Worm (Caenorhabditis elegans): ENCODE measurements around the gene dpy-13.

The dpy-13 gene

DNA sequence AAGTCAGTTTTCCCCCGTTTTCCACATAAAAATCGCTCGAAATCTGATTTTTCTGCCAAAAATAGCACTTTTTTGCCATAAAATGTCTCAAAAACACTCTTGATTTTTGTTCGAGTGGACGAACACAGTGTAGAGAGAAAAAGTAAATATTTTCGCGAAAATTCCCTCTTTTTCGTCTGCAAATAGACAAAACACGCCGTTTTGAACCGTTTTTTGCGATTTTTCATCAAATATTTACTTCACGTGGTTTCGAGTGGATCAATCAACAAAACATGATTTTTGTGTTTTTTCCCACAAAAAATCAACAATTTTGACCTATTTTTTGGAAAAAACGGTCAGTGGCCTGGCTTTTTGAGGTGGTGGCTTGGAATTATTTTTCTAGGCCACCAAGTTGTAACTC, 26.3 kb upstream of the dpy-13 start:
- no peak for TF ChIP-seq snpc-4 (tag; optimal IDR thresholded peaks at IDR 0.05)
- no peak for TF ChIP-seq crh-2 (tag; optimal IDR thresholded peaks at IDR 0.05)
- TF ChIP-seq sem-4 (tag; optimal IDR thresholded peaks at IDR 0.05), result no peak
- TF ChIP-seq R02D3.7 (tag; optimal IDR thresholded peaks at IDR 0.05), result no peak
- TF ChIP-seq nhr-23 (tag; optimal IDR thresholded peaks at IDR 0.05), result no peak
- TF ChIP-seq peb-1 (tag; optimal IDR thresholded peaks at IDR 0.05), result no peak

DNA sequence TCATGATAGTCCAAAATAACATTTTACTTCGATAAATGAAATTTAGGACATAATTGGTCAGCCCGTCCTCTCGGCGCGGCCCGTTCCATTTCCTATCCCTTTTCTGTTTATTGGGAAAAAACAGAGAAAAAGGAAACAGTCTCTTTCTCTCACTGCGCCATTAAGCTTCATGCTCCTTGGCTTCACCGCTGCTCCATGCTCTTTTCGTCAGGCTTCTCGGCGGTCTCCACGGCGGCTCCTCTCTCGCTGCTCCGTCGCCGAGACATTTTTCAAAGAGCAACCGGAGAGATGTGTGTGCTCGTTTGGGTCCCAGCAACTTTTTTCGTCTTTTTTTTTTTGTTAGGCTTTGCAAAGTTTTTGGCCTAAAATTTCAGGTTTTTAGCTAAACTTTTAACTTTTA, 24.5 kb upstream of the dpy-13 start:
- TF ChIP-seq sma-9 (GFP tag; optimal IDR thresholded peaks at IDR 0.05), result peak; percentile 36
- TF ChIP-seq sma-9 (tag; optimal IDR thresholded peaks at IDR 0.05), result no peak
- TF ChIP-seq mdl-1 (tag; optimal IDR thresholded peaks at IDR 0.05), result peak; percentile 56 to 67
- peak; percentile 40 for TF ChIP-seq C34F6.9 (tag; optimal IDR thresholded peaks at IDR 0.05)
- no peak for TF ChIP-seq skn-1 (tag; optimal IDR thresholded peaks at IDR 0.05)
- peak; percentile 29 for TF ChIP-seq zag-1 (tag; optimal IDR thresholded peaks at IDR 0.05)

- TF ChIP-seq unc-55 (GFP tag; optimal IDR thresholded peaks at IDR 0.05) (no peak), alr-1 (tag; optimal IDR thresholded peaks at IDR 0.05) (no peak), nhr-77 (tag; optimal IDR thresholded peaks at IDR 0.05) (no peak), lin-39 (tag; optimal IDR thresholded peaks at IDR 0.05) (no peak), C34F6.9 (tag; optimal IDR thresholded peaks at IDR 0.05) (no peak), ZK546.5 (tag; optimal IDR thresholded peaks at IDR 0.05) (no peak), mdl-1 (tag; optimal IDR thresholded peaks at IDR 0.05) (no peak), ztf-1 (GFP tag; conservative IDR thresholded peaks at IDR 0.05) (no peak), ztf-4 (tag; optimal IDR thresholded peaks at IDR 0.05) (no peak), sem-4 (tag; optimal IDR thresholded peaks at IDR 0.05) (no peak), snpc-4 (tag; optimal IDR thresholded peaks at IDR 0.05) (no peak), sma-9 (GFP tag; optimal IDR thresholded peaks at IDR 0.05) (peak; percentile 45), sma-9 (tag; optimal IDR thresholded peaks at IDR 0.05) (no peak), mbf-1 (tag; optimal IDR thresholded peaks at IDR 0.05) (no peak), ama-1 (optimal IDR thresholded peaks at IDR 0.05) (peak; percentile 1), Y55F3AM.14 (GFP tag; optimal IDR thresholded peaks at IDR 0.05) (no peak), egl-27 (tag; optimal IDR thresholded peaks at IDR 0.05) (no peak), crh-2 (tag; optimal IDR thresholded peaks at IDR 0.05) (no peak), mab-5 (tag; optimal IDR thresholded peaks at IDR 0.05) (no peak), nhr-6 (tag; optimal IDR thresholded peaks at IDR 0.05) (no peak), F13H6.1 (tag; optimal IDR thresholded peaks at IDR 0.05) (no peak), fos-1 (tag; optimal IDR thresholded peaks at IDR 0.05) (peak; percentile 64), gmeb-1 (tag; optimal IDR thresholded peaks at IDR 0.05) (no peak), dmd-4 (tag; optimal IDR thresholded peaks at IDR 0.05) (no peak)
Observed at ce11 chrIV:4212733-4213132, 22.7 kb upstream of the dpy-13 start.

- TF ChIP-seq skn-1 (tag; optimal IDR thresholded peaks at IDR 0.05) (peak; percentile 100), F13H6.1 (tag; optimal IDR thresholded peaks at IDR 0.05) (peak; percentile 55), lin-39 (tag; optimal IDR thresholded peaks at IDR 0.05) (no peak), sma-9 (GFP tag; optimal IDR thresholded peaks at IDR 0.05) (peak; percentile 76), sma-9 (tag; optimal IDR thresholded peaks at IDR 0.05) (no peak), lsy-2 (tag; optimal IDR thresholded peaks at IDR 0.05) (peak; percentile 36 to 78), lin-11 (tag; optimal IDR thresholded peaks at IDR 0.05) (no peak), gmeb-1 (tag; optimal IDR thresholded peaks at IDR 0.05) (peak; percentile 22), nhr-10 (tag; optimal IDR thresholded peaks at IDR 0.05) (no peak), nhr-77 (tag; optimal IDR thresholded peaks at IDR 0.05) (no peak), Y55F3AM.14 (GFP tag; optimal IDR thresholded peaks at IDR 0.05) (no peak), mdl-1 (tag; optimal IDR thresholded peaks at IDR 0.05) (peak; percentile 73 to 76), crh-2 (tag; optimal IDR thresholded peaks at IDR 0.05) (peak; percentile 74), C34F6.9 (tag; optimal IDR thresholded peaks at IDR 0.05) (peak; percentile 81), lin-13 (GFP tag; optimal IDR thresholded peaks at IDR 0.05) (peak; percentile 58), nhr-12 (tag; optimal IDR thresholded peaks at IDR 0.05) (no peak), aly-2 (tag; optimal IDR thresholded peaks at IDR 0.05) (no peak), elt-1 (tag; optimal IDR thresholded peaks at IDR 0.05) (no peak), elt-3 (tag; optimal IDR thresholded peaks at IDR 0.05) (no peak), fos-1 (tag; optimal IDR thresholded peaks at IDR 0.05) (peak; percentile 70), ceh-16 (tag; optimal IDR thresholded peaks at IDR 0.05) (no peak), ztf-11 (tag; optimal IDR thresholded peaks at IDR 0.05) (no peak), R02D3.7 (tag; optimal IDR thresholded peaks at IDR 0.05) (no peak), egl-27 (tag; optimal IDR thresholded peaks at IDR 0.05) (peak; percentile 39), mab-5 (tag; optimal IDR thresholded peaks at IDR 0.05) (no peak), nhr-129 (tag; optimal IDR thresholded peaks at IDR 0.05) (peak; percentile 85), nhr-6 (tag; optimal IDR thresholded peaks at IDR 0.05) (peak; percentile 38), nhr-11 (tag; optimal IDR thresholded peaks at IDR 0.05) (no peak), sem-4 (tag; optimal IDR thresholded peaks at IDR 0.05) (peak; percentile 6), blmp-1 (tag; optimal IDR thresholded peaks at IDR 0.05; ENCODE audit: insufficient read depth) (peak; percentile 25), nhr-237 (tag; optimal IDR thresholded peaks at IDR 0.05) (no peak), peb-1 (tag; optimal IDR thresholded peaks at IDR 0.05) (no peak), nhr-25 (tag; optimal IDR thresholded peaks at IDR 0.05) (peak; percentile 39), sma-3 (GFP tag; optimal IDR thresholded peaks at IDR 0.05) (peak; percentile 46), unc-62 (GFP tag; optimal IDR thresholded peaks at IDR 0.05) (no peak), zag-1 (tag; optimal IDR thresholded peaks at IDR 0.05) (peak; percentile 38), ceh-82 (tag; optimal IDR thresholded peaks at IDR 0.05) (no peak)
Observed at ce11 chrIV:4215349-4215748, 20.1 kb upstream of the dpy-13 start.
